Worm (Caenorhabditis elegans): ENCODE measurements around the gene sri-4.

The sri-4 gene

ce11 chrV:725807-726572 lies 22.2 kb upstream of the sri-4 start:
- TF ChIP-seq aly-2 (tag; optimal IDR thresholded peaks at IDR 0.05) (no peak), egl-27 (tag; optimal IDR thresholded peaks at IDR 0.05) (no peak), duxl-1 (tag; optimal IDR thresholded peaks at IDR 0.05; ENCODE audit: poor library complexity) (no peak), nhr-42 (GFP tag; IDR thresholded peaks at IDR 0.05) (0 out of 2 replicates have a peak, but pooled peaks have one; percentile 28), aha-1 (tag) (peak; percentile 96), F44E2.7 (GFP tag; IDR thresholded peaks at IDR 0.05) (0 out of 2 replicates have a peak, but pooled peaks have one; percentile 46), daf-16 (GFP tag; optimal IDR thresholded peaks at IDR 0.05) (no peak), daf-16 (tag; optimal IDR thresholded peaks at IDR 0.05) (peak; percentile 62), dmd-8 (GFP tag; IDR thresholded peaks at IDR 0.05) (no peak), arid-1 (GFP tag; conservative IDR thresholded peaks at IDR 0.05) (no peak), php-3 (GFP tag; IDR thresholded peaks at IDR 0.05) (no peak), nhr-25 (tag; optimal IDR thresholded peaks at IDR 0.05; ENCODE audit: borderline replicate concordance, insufficient read depth) (peak; percentile 2), lin-29 (GFP tag; IDR thresholded peaks at IDR 0.05) (no peak), zip-11 (GFP tag; IDR thresholded peaks at IDR 0.05) (0 out of 2 replicates have a peak, but pooled peaks have one; percentile 29), ama-1 (optimal IDR thresholded peaks at IDR 0.05) (peak; percentile 93), hlh-11 (tag; optimal IDR thresholded peaks at IDR 0.05) (no peak), T26A8.4 (GFP tag; IDR thresholded peaks at IDR 0.05) (peak; percentile 58; the same call in 1 of the 2 replicates), nhr-10 (tag; optimal IDR thresholded peaks at IDR 0.05) (no peak), zag-1 (tag; optimal IDR thresholded peaks at IDR 0.05) (no peak), lim-7 (GFP tag; IDR thresholded peaks at IDR 0.05) (no peak), jun-1 (tag; optimal IDR thresholded peaks at IDR 0.05) (peak; percentile 36), madf-9 (GFP tag; conservative IDR thresholded peaks at IDR 0.05) (0 out of 2 replicates have a peak, but pooled peaks have one; percentile 3), nhr-41 (GFP tag; IDR thresholded peaks at IDR 0.05) (no peak), zip-2 (tag; optimal IDR thresholded peaks at IDR 0.05) (no peak), ctbp-1 (GFP tag; IDR thresholded peaks at IDR 0.05) (no peak), mxl-2 (GFP tag; conservative IDR thresholded peaks at IDR 0.05) (no peak; the same call in 1 of the 2 replicates)

ce11 chrV:726573-727483 lies 21.3 kb upstream of the sri-4 start:
- no peak for TF ChIP-seq Y105C5A.15 (GFP tag; IDR thresholded peaks at IDR 0.05)
- 0 out of 2 replicates have a peak, but pooled peaks have one; percentile 3 for TF ChIP-seq lin-38 (GFP tag; IDR thresholded peaks at IDR 0.05)
- peak; percentile 41; the same call in 1 of the 2 replicates for TF ChIP-seq zfp-3 (GFP tag; conservative IDR thresholded peaks at IDR 0.05)
- TF ChIP-seq mxl-2 (GFP tag; conservative IDR thresholded peaks at IDR 0.05): no peak
- TF ChIP-seq lin-39 (tag; optimal IDR thresholded peaks at IDR 0.05): no peak
- TF ChIP-seq lin-13 (GFP tag; optimal IDR thresholded peaks at IDR 0.05): no peak
- peak; percentile 27; the same call in 1 of the 2 replicates for TF ChIP-seq T26A8.4 (GFP tag; IDR thresholded peaks at IDR 0.05)
- TF ChIP-seq tag-97 (GFP tag; IDR thresholded peaks at IDR 0.05): no peak
- no peak; the same call in 1 of the 2 replicates for TF ChIP-seq lin-29 (GFP tag; IDR thresholded peaks at IDR 0.05)
- TF ChIP-seq skn-1 (tag; optimal IDR thresholded peaks at IDR 0.05): no peak
- no peak for TF ChIP-seq gei-8 (GFP tag; optimal IDR thresholded peaks at IDR 0.05)
- TF ChIP-seq spr-3 (GFP tag; optimal IDR thresholded peaks at IDR 0.05): no peak
- no peak for TF ChIP-seq nhr-25 (tag; optimal IDR thresholded peaks at IDR 0.05; ENCODE audit: borderline replicate concordance, insufficient read depth)
- TF ChIP-seq attf-4 (tag; optimal IDR thresholded peaks at IDR 0.05): no peak
- no peak for TF ChIP-seq mxl-3 (GFP tag; optimal IDR thresholded peaks at IDR 0.05)
- 0 out of 2 replicates have a peak, but pooled peaks have one; percentile 38 for TF ChIP-seq daf-19 (GFP tag; conservative IDR thresholded peaks at IDR 0.05)
- no peak for TF ChIP-seq hlh-30 (tag; optimal IDR thresholded peaks at IDR 0.05; ENCODE audit: insufficient read depth)
- no peak for TF ChIP-seq snpc-1.2 (GFP tag; IDR thresholded peaks at IDR 0.05)
- no peak for TF ChIP-seq spr-1 (tag; optimal IDR thresholded peaks at IDR 0.05)
- no peak for TF ChIP-seq lin-15B (tag; optimal IDR thresholded peaks at IDR 0.05)
- TF ChIP-seq fkh-10 (GFP tag; optimal IDR thresholded peaks at IDR 0.05): no peak
- peak; percentile 30 for TF ChIP-seq mep-1 (tag; optimal IDR thresholded peaks at IDR 0.05)
- peak; percentile 15 for TF ChIP-seq zip-2 (tag; optimal IDR thresholded peaks at IDR 0.05)
- TF ChIP-seq Y5F2A.4 (GFP tag; optimal IDR thresholded peaks at IDR 0.05): no peak
- peak; percentile 7; the same call in 1 of the 2 replicates for TF ChIP-seq dmd-9 (GFP tag; IDR thresholded peaks at IDR 0.05)
- no peak for TF ChIP-seq ceh-28 (tag; optimal IDR thresholded peaks at IDR 0.05)

All from whole organism, L4 larva.